Worm (Caenorhabditis elegans): ENCODE results near the gene W08F4.12.

DNA sequence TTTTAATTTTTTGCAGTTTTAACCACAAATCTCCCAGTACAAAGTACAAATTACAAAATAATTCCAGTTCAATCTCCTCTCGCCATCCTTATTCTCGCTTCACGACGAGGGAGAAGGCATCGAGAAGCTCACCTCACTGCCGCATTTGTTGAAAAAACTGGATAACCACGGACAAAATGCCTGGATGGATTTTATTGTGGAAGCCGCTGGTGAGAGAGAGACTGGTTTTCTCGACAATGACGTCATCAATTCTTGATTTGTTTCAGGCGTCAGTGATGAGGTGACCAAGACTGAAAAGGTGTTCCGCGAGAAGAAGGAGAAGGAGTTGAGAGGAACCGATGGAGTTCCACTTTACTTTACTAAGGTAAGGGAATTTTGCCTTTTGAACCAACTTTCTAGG, 34.7 kb downstream of the W08F4.12 start:
- no peak for TF ChIP-seq W03F9.2 (tag; optimal IDR thresholded peaks at IDR 0.05)
- no peak for TF ChIP-seq him-1 (tag; optimal IDR thresholded peaks at IDR 0.05)
